Worm (Caenorhabditis elegans): ENCODE results near the gene flp-1.

DNA sequence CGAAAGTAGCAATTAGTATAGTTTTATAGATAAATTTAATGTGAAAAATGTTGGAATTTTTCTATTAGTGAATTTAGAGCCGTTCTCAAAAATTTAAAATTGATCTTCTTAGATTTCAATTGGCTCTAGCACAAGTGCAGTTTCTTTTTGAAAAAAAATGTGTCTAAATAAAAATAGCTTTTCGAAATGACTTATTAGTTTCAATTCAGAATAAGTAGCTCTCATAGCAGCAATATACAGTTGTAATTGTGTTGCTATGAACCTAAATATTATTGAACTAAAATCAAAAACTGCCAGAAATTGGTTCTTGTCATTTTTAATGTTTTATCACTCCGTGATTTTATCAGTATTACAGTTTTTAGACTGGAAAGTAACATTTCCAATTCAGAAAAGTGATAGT is 26.8 kb upstream of the flp-1 start:
- no peak for TF ChIP-seq hlh-6 (tag; optimal IDR thresholded peaks at IDR 0.05)
- TF ChIP-seq ceh-6 (GFP tag; optimal IDR thresholded peaks at IDR 0.05): no peak
- no peak for TF ChIP-seq hlh-13 (GFP tag; optimal IDR thresholded peaks at IDR 0.05)
- TF ChIP-seq fkh-10 (GFP tag; optimal IDR thresholded peaks at IDR 0.05): no peak
- no peak for TF ChIP-seq Y22D7AL.16 (tag; optimal IDR thresholded peaks at IDR 0.05)
- TF ChIP-seq pqm-1 (tag; optimal IDR thresholded peaks at IDR 0.05): no peak
- no peak for TF ChIP-seq K02D7.2 (tag; optimal IDR thresholded peaks at IDR 0.05)
- no peak for TF ChIP-seq F13H6.1 (tag; optimal IDR thresholded peaks at IDR 0.05)
- TF ChIP-seq nhr-11 (tag; optimal IDR thresholded peaks at IDR 0.05): no peak
- TF ChIP-seq elt-2 (tag; optimal IDR thresholded peaks at IDR 0.05): no peak
- no peak for TF ChIP-seq ceh-24 (tag; optimal IDR thresholded peaks at IDR 0.05)
- TF ChIP-seq fax-1 (tag; optimal IDR thresholded peaks at IDR 0.05): no peak

Data from whole organism, late embryonic.